Worm (Caenorhabditis elegans): ENCODE data around the gene F31D5.2.

ce11 chrII:4211113-4211512, 4.3 kb upstream of the F31D5.2 start, which contains the start of gene F31D5.7:
- TF ChIP-seq jun-1 (tag; optimal IDR thresholded peaks at IDR 0.05) (no peak), nhr-237 (tag; optimal IDR thresholded peaks at IDR 0.05) (no peak), fkh-10 (GFP tag; optimal IDR thresholded peaks at IDR 0.05) (no peak), skn-1 (tag; optimal IDR thresholded peaks at IDR 0.05) (no peak), nhr-25 (tag; optimal IDR thresholded peaks at IDR 0.05) (no peak), ceh-82 (tag; optimal IDR thresholded peaks at IDR 0.05) (no peak), ZK546.5 (tag; optimal IDR thresholded peaks at IDR 0.05) (no peak), elt-1 (tag; optimal IDR thresholded peaks at IDR 0.05) (no peak), ztf-11 (tag; optimal IDR thresholded peaks at IDR 0.05) (no peak), fos-1 (tag; optimal IDR thresholded peaks at IDR 0.05) (no peak), zag-1 (tag; optimal IDR thresholded peaks at IDR 0.05) (no peak)

Measured in whole organism, L3 larva.